Worm (Caenorhabditis elegans): Measurements from ENCODE around the gene nhr-221.

The nhr-221 gene

DNA sequence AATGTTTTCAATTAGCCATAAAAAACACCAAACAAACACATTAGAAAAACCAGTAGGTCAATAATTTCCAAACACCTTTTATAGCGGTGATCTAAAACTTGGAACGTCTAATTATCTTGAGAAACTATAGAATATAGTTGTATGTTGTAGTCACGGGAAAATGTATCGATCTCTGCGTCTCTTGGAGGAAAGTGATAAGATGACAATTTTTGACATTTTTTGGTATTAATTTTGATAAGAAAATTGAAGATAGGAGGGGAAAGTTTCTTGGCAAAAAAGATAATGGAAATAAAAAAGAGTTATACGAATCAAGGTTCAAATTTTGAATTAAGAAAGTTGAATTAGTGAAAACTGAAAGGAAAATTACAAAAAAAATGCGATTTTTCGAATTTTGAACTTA, 29.4 kb downstream of the nhr-221 start (continued):
- TF ChIP-seq alr-1 (tag; optimal IDR thresholded peaks at IDR 0.05; ENCODE audit: borderline replicate concordance) (no peak), swsn-7 (tag; optimal IDR thresholded peaks at IDR 0.05) (no peak), isw-1 (GFP tag; IDR thresholded peaks at IDR 0.05) (no peak), nhr-19 (GFP tag; conservative IDR thresholded peaks at IDR 0.05) (no peak), grh-1 (GFP tag; IDR thresholded peaks at IDR 0.05) (no peak), nhr-77 (tag; optimal IDR thresholded peaks at IDR 0.05) (no peak), C04F5.9 (tag; optimal IDR thresholded peaks at IDR 0.05) (no peak), elt-2 (tag; optimal IDR thresholded peaks at IDR 0.05) (peak; percentile 91), rnt-1 (tag; optimal IDR thresholded peaks at IDR 0.05) (no peak), F16B12.6 (tag; optimal IDR thresholded peaks at IDR 0.05) (no peak), tbx-2 (tag; optimal IDR thresholded peaks at IDR 0.05) (no peak), fkh-8 (tag; optimal IDR thresholded peaks at IDR 0.05) (no peak), unc-130 (tag; optimal IDR thresholded peaks at IDR 0.05) (no peak), nhr-85 (tag) (peak; percentile 74), snpc-4 (tag; optimal IDR thresholded peaks at IDR 0.05) (no peak), lir-3 (tag; optimal IDR thresholded peaks at IDR 0.05; ENCODE audit: poor library complexity) (no peak), C34B4.2 (tag; optimal IDR thresholded peaks at IDR 0.05) (no peak), lin-13 (GFP tag; optimal IDR thresholded peaks at IDR 0.05) (no peak), dpl-1 (GFP tag; optimal IDR thresholded peaks at IDR 0.05) (peak in 1 of 3 experiments; percentile 17), snu-23 (GFP tag; optimal IDR thresholded peaks at IDR 0.05) (no peak), mep-1 (tag; optimal IDR thresholded peaks at IDR 0.05) (peak; percentile 0), unc-30 (tag; optimal IDR thresholded peaks at IDR 0.05) (no peak), blmp-1 (tag; optimal IDR thresholded peaks at IDR 0.05) (peak; percentile 86), ceh-63 (GFP tag; optimal IDR thresholded peaks at IDR 0.05) (no peak), fos-1 (tag; optimal IDR thresholded peaks at IDR 0.05) (no peak), nhr-28 (tag; optimal IDR thresholded peaks at IDR 0.05) (no peak), efl-1 (optimal IDR thresholded peaks at IDR 0.05) (no peak), efl-1 (GFP tag; optimal IDR thresholded peaks at IDR 0.05 in 1 of 2) (no peak), irx-1 (tag; optimal IDR thresholded peaks at IDR 0.05) (no peak), fkh-10 (GFP tag; optimal IDR thresholded peaks at IDR 0.05) (no peak), sptf-1 (tag; optimal IDR thresholded peaks at IDR 0.05) (no peak), mab-9 (GFP tag; IDR thresholded peaks at IDR 0.05) (no peak), pqm-1 (tag; optimal IDR thresholded peaks at IDR 0.05) (peak; percentile 47), sox-4 (tag; optimal IDR thresholded peaks at IDR 0.05) (no peak), unc-86 (tag; optimal IDR thresholded peaks at IDR 0.05) (no peak), ceh-82 (tag; optimal IDR thresholded peaks at IDR 0.05) (no peak), aha-1 (tag; optimal IDR thresholded peaks at IDR 0.05) (no peak), skn-1 (tag; optimal IDR thresholded peaks at IDR 0.05) (peak; percentile 40), Y116A8C.19 (tag; optimal IDR thresholded peaks at IDR 0.05; ENCODE audit: borderline replicate concordance) (no peak), lin-14 (GFP tag; optimal IDR thresholded peaks at IDR 0.05) (no peak), zag-1 (tag; optimal IDR thresholded peaks at IDR 0.05) (no peak), lin-39 (tag; optimal IDR thresholded peaks at IDR 0.05) (no peak), egl-13 (tag; optimal IDR thresholded peaks at IDR 0.05) (no peak), nhr-47 (tag; optimal IDR thresholded peaks at IDR 0.05) (no peak), jun-1 (tag; optimal IDR thresholded peaks at IDR 0.05) (no peak), hlh-4 (tag; optimal IDR thresholded peaks at IDR 0.05) (no peak), nhr-12 (tag; optimal IDR thresholded peaks at IDR 0.05) (no peak), ztf-4 (tag; optimal IDR thresholded peaks at IDR 0.05) (no peak), elt-3 (tag; optimal IDR thresholded peaks at IDR 0.05) (peak in 4 of 6 experiments; percentile 7 to 79 (median 54)), lin-35 (GFP tag; optimal IDR thresholded peaks at IDR 0.05) (peak in 1 of 2 experiments; percentile 28), hlh-17 (GFP tag; optimal IDR thresholded peaks at IDR 0.05; ENCODE audit: borderline replicate concordance) (no peak), C16A3.4 (tag; optimal IDR thresholded peaks at IDR 0.05) (no peak), aly-2 (tag; optimal IDR thresholded peaks at IDR 0.05) (no peak), unc-98 (GFP tag; IDR thresholded peaks at IDR 0.05) (no peak)
